Worm (Caenorhabditis elegans) whole organism, L4 larva: ENCODE results near the gene B0546.3.
A peak's percentile ranks its signal among the peaks of the same experiment; 100 is the strongest.

Experiments used
- D1046.2 ChIP-seq: fragments of 200-800 bp; sonication (Bioruptor generic); IDR thresholded peaks from 2 replicates; pipeline ENCODE4 v1.3.6; 2022; ENCODE audit warnings: missing genetic modification characterization, missing compliant biosample characterization
- F10B5.3 ChIP-seq: sonication (generic microtip); optimal IDR thresholded peaks from 2 replicates; lab custom pipeline; 2016; ENCODE audit warnings: mild to moderate bottlenecking, missing genetic modification characterization, missing compliant biosample characterization
- F37D6.2 ChIP-seq: sonication (generic microtip); optimal IDR thresholded peaks from 2 replicates; lab custom pipeline; 2016; ENCODE audit warnings: mild to moderate bottlenecking, missing genetic modification characterization, missing compliant biosample characterization
- F44E2.7 ChIP-seq: fragments of 200-800 bp; sonication (Bioruptor generic); IDR thresholded peaks from 2 replicates; pipeline ENCODE4 v2.1.2; 2022; ENCODE audit warnings: missing genetic modification characterization, missing compliant biosample characterization
- F49E8.2 ChIP-seq: sonication (generic microtip); optimal IDR thresholded peaks from 2 replicates; lab custom pipeline; 2016; ENCODE audit warnings: missing compliant biosample characterization, mild to moderate bottlenecking, missing genetic modification characterization, borderline replicate concordance
- T20F7.1 ChIP-seq: fragments of 200-800 bp; sonication (Bioruptor generic); optimal IDR thresholded peaks from 2 replicates; lab custom pipeline; 2018; ENCODE audit warnings: mild to moderate bottlenecking, missing genetic modification characterization, missing compliant biosample characterization
- T26A8.4 ChIP-seq: fragments of 200-800 bp; sonication (Bioruptor generic); IDR thresholded peaks from 2 replicates; pipeline ENCODE4 v1.3.6; 2022; ENCODE audit warnings: missing genetic modification characterization, missing compliant biosample characterization
- Y48G9A.11 ChIP-seq: fragments of 200-800 bp; sonication (Bioruptor generic); IDR thresholded peaks from 2 replicates; pipeline ENCODE4 v1.3.6; 2022; ENCODE audit warnings: missing genetic modification reagents, missing genetic modification characterization, missing compliant biosample characterization
- Y75B8A.6 ChIP-seq: fragments of 200-800 bp; sonication (Bioruptor generic); IDR thresholded peaks from 2 replicates; pipeline ENCODE4 v1.3.6; 2022; ENCODE audit warnings: missing genetic modification reagents, missing genetic modification characterization, missing compliant biosample characterization
- aha-1 ChIP-seq: fragments of 150-350 bp; peaks from one replicate; lab custom pipeline; 2014; ENCODE audit warnings: missing biosample characterization, missing genetic modification characterization
- ama-1 ChIP-seq: fragments of 150-350 bp; optimal IDR thresholded peaks from 2 replicates; lab custom pipeline; 2014; ENCODE audit warnings: inconsistent platforms, mixed read lengths
- arid-1 ChIP-seq: fragments of 200-800 bp; sonication (Bioruptor generic); conservative IDR thresholded peaks from 2 replicates; pipeline ENCODE4 v1.3.6; 2022; ENCODE audit warnings: missing genetic modification reagents, missing genetic modification characterization, missing compliant biosample characterization
- attf-4 ChIP-seq: sonication (generic microtip); optimal IDR thresholded peaks from 3 replicates; lab custom pipeline; 2017; ENCODE audit warnings: missing biosample characterization, missing genetic modification characterization
- ceh-82 ChIP-seq: sonication (generic microtip); optimal IDR thresholded peaks from 2 replicates; lab custom pipeline; 2017; ENCODE audit warnings: missing biosample characterization, missing genetic modification characterization
- ces-1 ChIP-seq: fragments of 150-350 bp; sonication (generic microtip); optimal IDR thresholded peaks from 4 replicates; lab custom pipeline; 2014; ENCODE audit warnings: missing biosample characterization, missing genetic modification reagents, missing genetic modification characterization
- daf-12 ChIP-seq: fragments of 150-350 bp; optimal IDR thresholded peaks from 2 replicates; lab custom pipeline; 2014; ENCODE audit warnings: missing biosample characterization, missing genetic modification reagents, missing genetic modification characterization
- daf-16 ChIP-seq, 3 experiments: sonication (generic microtip); optimal IDR thresholded peaks; 2 replicates each; lab custom pipeline; 2016 to 2017; ENCODE audit warnings: missing genetic modification characterization in 3 of 3, missing genetic modification reagents in 3 of 3, mild to moderate bottlenecking in 2 of 3, missing compliant biosample characterization in 2 of 3, missing biosample characterization in 1 of 3, moderate library complexity in 1 of 3
- dmd-6 ChIP-seq: fragments of 200-800 bp; sonication (Bioruptor generic); IDR thresholded peaks from 2 replicates; pipeline ENCODE4 v1.3.6; 2022; ENCODE audit warnings: missing genetic modification reagents, missing genetic modification characterization, missing compliant biosample characterization
- dmd-8 ChIP-seq: fragments of 200-800 bp; sonication (Bioruptor generic); IDR thresholded peaks from 2 replicates; pipeline ENCODE4 v1.3.6; 2022; ENCODE audit warnings: missing genetic modification characterization, missing compliant biosample characterization
- dmd-9 ChIP-seq: fragments of 200-800 bp; sonication (Bioruptor generic); IDR thresholded peaks from 2 replicates; pipeline ENCODE4 v1.3.6; 2022; ENCODE audit warnings: missing genetic modification reagents, missing genetic modification characterization, missing compliant biosample characterization
- egl-43 ChIP-seq: fragments of 200-800 bp; sonication (Bioruptor generic); IDR thresholded peaks from 2 replicates; pipeline ENCODE4 v1.3.6; 2022; ENCODE audit warnings: missing genetic modification reagents, missing genetic modification characterization, missing compliant biosample characterization
- fkh-10 ChIP-seq: fragments of 150-350 bp; optimal IDR thresholded peaks from 2 replicates; lab custom pipeline; 2014; ENCODE audit warnings: missing biosample characterization, missing genetic modification reagents, missing genetic modification characterization
- fos-1 ChIP-seq: fragments of 150-350 bp; optimal IDR thresholded peaks from 2 replicates; lab custom pipeline; 2014; ENCODE audit warnings: missing biosample characterization, missing genetic modification characterization
- hlh-30 ChIP-seq: sonication (generic microtip); optimal IDR thresholded peaks from 2 replicates; lab custom pipeline; 2017; ENCODE audit warnings: antibody characterized with exemption, mild to moderate bottlenecking, missing genetic modification characterization, missing compliant biosample characterization; ENCODE audit not compliant: insufficient read depth
- hmg-1.1 ChIP-seq: fragments of 200-800 bp; sonication (Bioruptor generic); IDR thresholded peaks from 2 replicates; pipeline ENCODE4 v1.3.6; 2022; ENCODE audit warnings: missing genetic modification reagents, missing genetic modification characterization, missing compliant biosample characterization
- lin-1 ChIP-seq: fragments of 200-800 bp; sonication (Bioruptor generic); IDR thresholded peaks from 2 replicates; pipeline ENCODE4 v1.3.6; 2022; ENCODE audit warnings: missing genetic modification reagents, missing genetic modification characterization, missing compliant biosample characterization
- lin-13 ChIP-seq: fragments of 150-350 bp; optimal IDR thresholded peaks from 2 replicates; lab custom pipeline; 2014; ENCODE audit warnings: missing biosample characterization, missing genetic modification reagents, missing genetic modification characterization
- lin-38 ChIP-seq: fragments of 200-800 bp; sonication (Bioruptor generic); IDR thresholded peaks from 2 replicates; pipeline ENCODE4 v1.3.6; 2022; ENCODE audit warnings: missing genetic modification reagents, missing genetic modification characterization, missing compliant biosample characterization
- lsy-2 ChIP-seq, 2 experiments: fragments of 150-350 bp in 1 of 2; sonication (generic microtip) in 1 of 2; optimal IDR thresholded peaks; 2 replicates each; lab custom pipeline; 2014 to 2017; ENCODE audit warnings: missing biosample characterization in 2 of 2, missing genetic modification characterization in 2 of 2
- madf-5 ChIP-seq, 2 experiments: fragments of 200-800 bp; sonication (Bioruptor generic); IDR thresholded peaks; 2 replicates each; pipeline ENCODE4 v1.3.6; 2022; ENCODE audit warnings: missing compliant biosample characterization in 2 of 2, missing genetic modification characterization in 2 of 2
- madf-9 ChIP-seq: fragments of 200-800 bp; sonication (Bioruptor generic); conservative IDR thresholded peaks from 2 replicates; pipeline ENCODE4 v1.3.6; 2022; ENCODE audit warnings: missing genetic modification reagents, missing genetic modification characterization, missing compliant biosample characterization
- mdl-1 ChIP-seq, 2 experiments: fragments of 150-350 bp in 1 of 2; sonication (generic microtip) in 1 of 2; optimal IDR thresholded peaks; 2 replicates each; lab custom pipeline; 2014 to 2017; ENCODE audit warnings: missing biosample characterization in 2 of 2, missing genetic modification characterization in 2 of 2
- mdt-29 ChIP-seq: fragments of 200-800 bp; sonication (Bioruptor generic); IDR thresholded peaks from 2 replicates; pipeline ENCODE4 v1.3.6; 2022; ENCODE audit warnings: missing genetic modification reagents, missing genetic modification characterization, missing compliant biosample characterization
- nhr-10 ChIP-seq: fragments of 150-350 bp; optimal IDR thresholded peaks from 2 replicates; lab custom pipeline; 2014; ENCODE audit warnings: missing biosample characterization, missing genetic modification characterization
- nhr-25 ChIP-seq: sonication (generic microtip); optimal IDR thresholded peaks from 2 replicates; lab custom pipeline; 2017; ENCODE audit warnings: missing genetic modification characterization, mild to moderate bottlenecking, missing compliant biosample characterization, antibody characterized with exemption, moderate library complexity, borderline replicate concordance; ENCODE audit not compliant: insufficient read depth
- nhr-42 ChIP-seq: fragments of 200-800 bp; sonication (Bioruptor generic); IDR thresholded peaks from 2 replicates; pipeline ENCODE4 v1.3.6; 2022; ENCODE audit warnings: missing genetic modification characterization, missing compliant biosample characterization
- nhr-6 ChIP-seq: fragments of 150-350 bp; optimal IDR thresholded peaks from 2 replicates; lab custom pipeline; 2014; ENCODE audit warnings: missing biosample characterization, missing genetic modification characterization
- pha-4 ChIP-seq, 2 experiments: fragments of 150-350 bp in 1 of 2; fragments of 200-800 bp in 1 of 2; sonication (Bioruptor generic) in 1 of 2; IDR thresholded peaks in 1 of 2; optimal IDR thresholded peaks in 1 of 2; 2 replicates each; pipeline versions ENCODE4 v1.3.6 to Lab custom; 2014 to 2022; ENCODE audit warnings: missing genetic modification characterization in 2 of 2, missing genetic modification reagents in 2 of 2, missing biosample characterization in 1 of 2, missing compliant biosample characterization in 1 of 2
- rbr-2 ChIP-seq: sonication (generic microtip); optimal IDR thresholded peaks from 2 replicates; lab custom pipeline; 2016; ENCODE audit warnings: missing genotype, missing genetic modification characterization, missing compliant biosample characterization
- set-16 ChIP-seq: fragments of 200-800 bp; sonication (Bioruptor generic); IDR thresholded peaks from 2 replicates; pipeline ENCODE4 v1.3.6; 2022; ENCODE audit warnings: missing genetic modification reagents, missing genetic modification characterization, missing compliant biosample characterization
- skn-1 ChIP-seq: fragments of 150-350 bp; optimal IDR thresholded peaks from 2 replicates; lab custom pipeline; 2014; ENCODE audit warnings: missing biosample characterization, missing genetic modification characterization
- snpc-1.2 ChIP-seq: fragments of 200-800 bp; sonication (Bioruptor generic); IDR thresholded peaks from 2 replicates; pipeline ENCODE4 v1.3.6; 2022; ENCODE audit warnings: missing genetic modification reagents, missing genetic modification characterization, missing compliant biosample characterization
- tra-1 ChIP-seq: fragments of 200-800 bp; sonication (Bioruptor generic); IDR thresholded peaks from 2 replicates; pipeline ENCODE4 v1.3.6; 2022; ENCODE audit warnings: missing genetic modification reagents, missing genetic modification characterization, missing compliant biosample characterization
- unc-130 ChIP-seq: sonication (generic microtip); optimal IDR thresholded peaks from 2 replicates; lab custom pipeline; 2016; ENCODE audit warnings: missing genetic modification reagents, missing genetic modification characterization, missing compliant biosample characterization
- unc-39 ChIP-seq: sonication (generic microtip); optimal IDR thresholded peaks from 2 replicates; lab custom pipeline; 2017; ENCODE audit warnings: missing biosample characterization, missing genetic modification characterization
- unc-62 ChIP-seq, 3 experiments: fragments of 150-350 bp in 1 of 3; sonication (generic microtip); optimal IDR thresholded peaks in 2 of 3; peaks in 1 of 3; 1 replicate in 1 of 3; 2 replicates in 2 of 3; lab custom pipeline; 2014 to 2017; ENCODE audit warnings: missing biosample characterization in 3 of 3, missing genetic modification characterization in 3 of 3, missing genetic modification reagents in 3 of 3, missing genotype in 1 of 3
- zfp-3 ChIP-seq: fragments of 200-800 bp; sonication (Bioruptor generic); conservative IDR thresholded peaks from 2 replicates; pipeline ENCODE4 v1.3.6; 2022; ENCODE audit warnings: missing genetic modification reagents, missing genetic modification characterization, missing compliant biosample characterization
- zip-11 ChIP-seq: fragments of 200-800 bp; sonication (Bioruptor generic); IDR thresholded peaks from 2 replicates; pipeline ENCODE4 v1.3.6; 2022; ENCODE audit warnings: missing genetic modification characterization, missing compliant biosample characterization
- zip-2 ChIP-seq: fragments of 150-350 bp; optimal IDR thresholded peaks from 2 replicates; lab custom pipeline; 2014; ENCODE audit warnings: missing biosample characterization, missing genetic modification characterization
- ztf-7 ChIP-seq: fragments of 150-350 bp; optimal IDR thresholded peaks from 2 replicates; lab custom pipeline; 2014; ENCODE audit warnings: missing biosample characterization, missing genetic modification characterization

The B0546.3 gene

DNA sequence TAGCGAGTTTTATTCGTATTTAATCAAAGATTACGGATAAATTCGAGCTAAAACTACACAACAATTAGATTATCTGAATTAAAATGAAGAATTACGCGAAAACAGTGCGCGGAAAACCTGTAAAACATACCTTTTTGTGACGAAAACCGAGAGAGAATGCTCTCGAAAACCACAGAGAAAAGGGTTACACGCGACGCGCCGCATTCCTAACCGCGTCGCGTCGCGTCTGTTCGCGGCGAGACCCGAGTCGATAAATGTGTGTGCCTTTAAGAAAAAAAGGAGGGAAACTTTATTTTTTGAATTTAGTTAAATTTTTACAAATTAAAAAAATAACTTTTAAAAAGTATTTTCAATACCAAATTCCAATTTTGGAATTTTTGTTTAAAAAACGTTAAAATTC is 44.0 kb downstream of the B0546.3 start, which contains the start of gene hrpa-1 (continued):
- peak; percentile 40 to 95 for TF ChIP-seq lsy-2 (tag; optimal IDR thresholded peaks at IDR 0.05; lab: Kevin White, UChicago)
- peak; percentile 27; the same call in 1 of the 2 replicates for TF ChIP-seq dmd-6 (GFP tag; lab: Robert Waterston, UW)
- no peak for TF ChIP-seq mdt-29 (GFP tag; lab: Robert Waterston, UW)
- no peak for TF ChIP-seq F44E2.7 (GFP tag; lab: Robert Waterston, UW)
- no peak for TF ChIP-seq unc-62 (GFP tag; optimal IDR thresholded peaks at IDR 0.05 in 1 of 2; lab: Kevin White, UChicago)
- TF ChIP-seq unc-62 (tag; optimal IDR thresholded peaks at IDR 0.05; lab: Kevin White, UChicago): no peak
- peak; percentile 95 for TF ChIP-seq madf-9
- TF ChIP-seq T20F7.1 (GFP tag; lab: Kevin White, UChicago): no peak
- TF ChIP-seq lin-13 (GFP tag; lab: Kevin White, UChicago): peak; percentile 83
- peak; percentile 83 for TF ChIP-seq lin-38 (GFP tag; lab: Robert Waterston, UW)
- TF ChIP-seq tra-1 (GFP tag; lab: Robert Waterston, UW): no peak
- TF ChIP-seq zip-11 (GFP tag; lab: Robert Waterston, UW): no peak
- TF ChIP-seq skn-1 (tag; lab: Kevin White, UChicago): no peak
- no peak for TF ChIP-seq egl-43 (GFP tag; lab: Robert Waterston, UW)
- TF ChIP-seq F10B5.3: no peak
- TF ChIP-seq set-16 (GFP tag; lab: Robert Waterston, UW): no peak
- TF ChIP-seq nhr-10 (tag; lab: Kevin White, UChicago): no peak
- no peak for TF ChIP-seq nhr-42
- TF ChIP-seq Y48G9A.11 (GFP tag; lab: Robert Waterston, UW): no peak
- TF ChIP-seq hlh-30 (tag; lab: Kevin White, UChicago): peak; percentile 87
- TF ChIP-seq ztf-7: no peak
- peak; percentile 71 for TF ChIP-seq hmg-1.1 (GFP tag; lab: Robert Waterston, UW)
- peak; percentile 94 for TF ChIP-seq ama-1 (lab: Kevin White, UChicago)
- peak; percentile 69 for TF ChIP-seq aha-1 (tag; lab: Kevin White, UChicago)
- peak in 1 of 2 experiments; percentile 14 for TF ChIP-seq daf-16 (GFP tag; optimal IDR thresholded peaks at IDR 0.05; lab: Kevin White, UChicago)
- TF ChIP-seq daf-16 (tag; optimal IDR thresholded peaks at IDR 0.05; lab: Kevin White, UChicago): peak; percentile 50
- no peak for TF ChIP-seq D1046.2 (GFP tag; lab: Robert Waterston, UW)
- no peak for TF ChIP-seq Y75B8A.6 (GFP tag; lab: Robert Waterston, UW)
- peak; percentile 24 for TF ChIP-seq T26A8.4
- TF ChIP-seq zip-2 (tag; lab: Kevin White, UChicago): peak; percentile 67
- no peak for TF ChIP-seq nhr-25 (tag; lab: Kevin White, UChicago)
- TF ChIP-seq ces-1 (GFP tag; lab: Kevin White, UChicago): no peak
- TF ChIP-seq snpc-1.2 (GFP tag; lab: Robert Waterston, UW): no peak
- peak; percentile 65 for TF ChIP-seq arid-1 (GFP tag; lab: Robert Waterston, UW)
- TF ChIP-seq dmd-8 (GFP tag; lab: Robert Waterston, UW): no peak
- no peak for TF ChIP-seq unc-39 (tag; lab: Kevin White, UChicago)
- TF ChIP-seq madf-5 (GFP tag; IDR thresholded peaks at IDR 0.05; lab: Robert Waterston, UW): no peak
- TF ChIP-seq nhr-6 (tag; lab: Kevin White, UChicago): peak; percentile 45
- TF ChIP-seq F49E8.2: no peak
- TF ChIP-seq lin-1 (GFP tag; lab: Robert Waterston, UW): no peak
- TF ChIP-seq ceh-82 (tag; lab: Kevin White, UChicago): no peak
- TF ChIP-seq fos-1 (tag; lab: Kevin White, UChicago): no peak
- no peak for TF ChIP-seq attf-4 (tag; lab: Kevin White, UChicago)
- peak; percentile 26 for TF ChIP-seq unc-130
- TF ChIP-seq dmd-9 (GFP tag; lab: Robert Waterston, UW): no peak
- TF ChIP-seq mdl-1 (tag; optimal IDR thresholded peaks at IDR 0.05; lab: Kevin White, UChicago): peak in 1 of 2 experiments; percentile 64
- peak; percentile 63 for TF ChIP-seq fkh-10 (GFP tag; lab: Kevin White, UChicago)
- TF ChIP-seq zfp-3 (GFP tag; lab: Robert Waterston, UW): peak; percentile 65; the same call in 1 of the 2 replicates
- TF ChIP-seq daf-12 (tag; lab: Kevin White, UChicago): no peak
- peak; percentile 30; the same call in 1 of the 2 replicates for TF ChIP-seq pha-4 (GFP tag; IDR thresholded peaks at IDR 0.05; lab: Robert Waterston, UW)
- TF ChIP-seq pha-4 (tag; optimal IDR thresholded peaks at IDR 0.05; lab: Kevin White, UChicago): no peak
- TF ChIP-seq rbr-2 (tag; lab: Kevin White, UChicago): peak; percentile 76
- TF ChIP-seq F37D6.2: peak; percentile 60
